Worm (Caenorhabditis elegans) whole organism, L1 larva: ENCODE data around the gene cex-1.

Experiments used
- C34B4.2 ChIP-seq: sonication (generic microtip); optimal IDR thresholded peaks from 2 replicates; lab custom pipeline; 2017; ENCODE audit warnings: mild to moderate bottlenecking, missing genetic modification characterization, missing compliant biosample characterization
- Y116A8C.19 ChIP-seq: sonication (generic microtip); optimal IDR thresholded peaks from 2 replicates; lab custom pipeline; 2016; ENCODE audit warnings: missing compliant biosample characterization, missing genetic modification characterization, borderline replicate concordance
- aha-1 ChIP-seq: fragments of 150-350 bp; optimal IDR thresholded peaks from 2 replicates; lab custom pipeline; 2014; ENCODE audit warnings: missing biosample characterization, missing genetic modification characterization
- ceh-8 ChIP-seq: fragments of 200-800 bp; sonication (Bioruptor generic); optimal IDR thresholded peaks from 2 replicates; lab custom pipeline; 2018; ENCODE audit warnings: mild to moderate bottlenecking, missing genetic modification characterization, moderate library complexity, missing compliant biosample characterization
- ceh-82 ChIP-seq, 3 experiments: fragments of 150-350 bp in 1 of 3; sonication (generic microtip) in 2 of 3; optimal IDR thresholded peaks; 2 replicates each; lab custom pipeline; 2014 to 2017; ENCODE audit warnings: missing biosample characterization in 3 of 3, missing genetic modification characterization in 3 of 3
- ceh-90 ChIP-seq: sonication (generic microtip); optimal IDR thresholded peaks from 2 replicates; lab custom pipeline; 2016; ENCODE audit warnings: missing genetic modification characterization, missing compliant biosample characterization
- efl-1 ChIP-seq, 4 experiments: fragments of 150-350 bp; optimal IDR thresholded peaks in 3 of 4; peaks in 1 of 4; 1 replicate in 1 of 4; 2 replicates in 3 of 4; lab custom pipeline; 2014; ENCODE audit warnings: missing biosample characterization in 2 of 4, missing genetic modification characterization in 2 of 4, missing genetic modification reagents in 2 of 4
- egl-13 ChIP-seq: sonication (generic microtip); optimal IDR thresholded peaks from 2 replicates; lab custom pipeline; 2016; ENCODE audit warnings: missing genotype, missing genetic modification reagents, missing genetic modification characterization, missing compliant biosample characterization
- elt-3 ChIP-seq, 6 experiments: fragments of 150-350 bp in 1 of 6; sonication (generic microtip); optimal IDR thresholded peaks; 2 replicates each; lab custom pipeline; 2017 to 2018; ENCODE audit warnings: missing biosample characterization in 6 of 6, missing genetic modification characterization in 6 of 6, inconsistent platforms in 1 of 6
- ets-5 ChIP-seq: fragments of 200-800 bp; sonication (Bioruptor generic); IDR thresholded peaks from 2 replicates; pipeline ENCODE4 v1.3.6; 2022; ENCODE audit warnings: missing genetic modification characterization, missing compliant biosample characterization
- fkh-8 ChIP-seq: sonication (generic microtip); optimal IDR thresholded peaks from 2 replicates; lab custom pipeline; 2016; ENCODE audit warnings: mild to moderate bottlenecking, missing genetic modification characterization, missing compliant biosample characterization
- fos-1 ChIP-seq: fragments of 150-350 bp; optimal IDR thresholded peaks from 2 replicates; lab custom pipeline; 2014; ENCODE audit warnings: missing biosample characterization, missing genetic modification characterization
- grh-1 ChIP-seq: fragments of 200-800 bp; sonication (Bioruptor generic); IDR thresholded peaks from 2 replicates; pipeline ENCODE4 v1.3.6; 2022; ENCODE audit warnings: missing genetic modification reagents, missing genetic modification characterization, missing compliant biosample characterization
- hlh-17 ChIP-seq: fragments of 200-800 bp; sonication (Bioruptor generic); optimal IDR thresholded peaks from 2 replicates; lab custom pipeline; 2018; ENCODE audit warnings: missing genetic modification characterization, mild to moderate bottlenecking, missing compliant biosample characterization, moderate library complexity, borderline replicate concordance
- hlh-4 ChIP-seq: sonication (generic microtip); optimal IDR thresholded peaks from 2 replicates; lab custom pipeline; 2016; ENCODE audit warnings: mild to moderate bottlenecking, missing genetic modification characterization, missing compliant biosample characterization
- hpl-2 ChIP-seq: fragments of 150-350 bp; optimal IDR thresholded peaks from 2 replicates; lab custom pipeline; 2014; ENCODE audit warnings: missing biosample characterization, missing genetic modification reagents, missing genetic modification characterization
- irx-1 ChIP-seq: sonication (generic microtip); optimal IDR thresholded peaks from 2 replicates; lab custom pipeline; 2016; ENCODE audit warnings: missing genetic modification characterization, missing compliant biosample characterization
- lin-13 ChIP-seq: fragments of 150-350 bp; optimal IDR thresholded peaks from 2 replicates; lab custom pipeline; 2014; ENCODE audit warnings: missing biosample characterization, missing genetic modification reagents, missing genetic modification characterization
- lin-14 ChIP-seq: fragments of 200-800 bp; sonication (Bioruptor generic); optimal IDR thresholded peaks from 2 replicates; lab custom pipeline; 2018; ENCODE audit warnings: mild to moderate bottlenecking, missing genetic modification characterization, moderate library complexity, missing compliant biosample characterization
- lin-15B ChIP-seq: fragments of 150-350 bp; sonication (generic microtip); optimal IDR thresholded peaks from 3 replicates; lab custom pipeline; 2014; ENCODE audit warnings: missing biosample characterization, missing genetic modification characterization
- mab-9 ChIP-seq: fragments of 200-800 bp; sonication (Bioruptor generic); IDR thresholded peaks from 2 replicates; pipeline ENCODE4 v1.3.6; 2022; ENCODE audit warnings: missing genetic modification reagents, missing genetic modification characterization, missing compliant biosample characterization
- nhr-12 ChIP-seq: sonication (generic microtip); optimal IDR thresholded peaks from 2 replicates; lab custom pipeline; 2017; ENCODE audit warnings: missing biosample characterization, missing genetic modification characterization
- nhr-237 ChIP-seq: fragments of 150-350 bp; optimal IDR thresholded peaks from 2 replicates; lab custom pipeline; 2014; ENCODE audit warnings: missing biosample characterization, missing genetic modification characterization
- nhr-71 ChIP-seq: sonication (generic microtip); optimal IDR thresholded peaks from 2 replicates; lab custom pipeline; 2016; ENCODE audit warnings: mild to moderate bottlenecking, missing genetic modification characterization, moderate library complexity, missing compliant biosample characterization
- nhr-76 ChIP-seq: sonication (generic microtip); optimal IDR thresholded peaks from 2 replicates; lab custom pipeline; 2017; ENCODE audit warnings: missing biosample characterization, missing genetic modification characterization
- pax-3 ChIP-seq: fragments of 200-800 bp; sonication (Bioruptor generic); optimal IDR thresholded peaks from 2 replicates; lab custom pipeline; 2018; ENCODE audit warnings: mild to moderate bottlenecking, missing genetic modification characterization, moderate library complexity, missing compliant biosample characterization
- snu-23 ChIP-seq: sonication (generic microtip); optimal IDR thresholded peaks from 2 replicates; lab custom pipeline; 2016; ENCODE audit warnings: missing genetic modification characterization, missing compliant biosample characterization
- sptf-1 ChIP-seq: fragments of 150-350 bp; optimal IDR thresholded peaks from 2 replicates; lab custom pipeline; 2014; ENCODE audit warnings: missing biosample characterization, missing genetic modification characterization
- sup-37 ChIP-seq: fragments of 200-800 bp; sonication (Bioruptor generic); optimal IDR thresholded peaks from 2 replicates; lab custom pipeline; 2018; ENCODE audit warnings: mild to moderate bottlenecking, missing genetic modification characterization, missing compliant biosample characterization
- tlp-1 ChIP-seq: fragments of 150-350 bp; optimal IDR thresholded peaks from 2 replicates; lab custom pipeline; 2014; ENCODE audit warnings: missing biosample characterization, missing genetic modification characterization
- unc-30 ChIP-seq: sonication (generic microtip); optimal IDR thresholded peaks from 2 replicates; lab custom pipeline; 2017; ENCODE audit warnings: missing biosample characterization, missing genetic modification characterization
- vab-15 ChIP-seq: sonication (generic microtip); optimal IDR thresholded peaks from 2 replicates; lab custom pipeline; 2017; ENCODE audit warnings: missing genotype, mild to moderate bottlenecking, missing genetic modification characterization, missing compliant biosample characterization
- xbp-1 ChIP-seq: sonication (generic microtip); optimal IDR thresholded peaks from 2 replicates; lab custom pipeline; 2016; ENCODE audit warnings: missing genetic modification characterization, missing compliant biosample characterization
- ztf-4 ChIP-seq: fragments of 150-350 bp; optimal IDR thresholded peaks from 2 replicates; lab custom pipeline; 2014; ENCODE audit warnings: missing biosample characterization, missing genetic modification characterization

The cex-1 gene

ce11 chrII:5474946-5475345, 27.5 kb downstream of the cex-1 start, which contains the start of gene ilcr-2:
Gene ilcr-2 (plus strand): TSS chrII:5475246.
- TF ChIP-seq fos-1 (tag; lab: Kevin White, UChicago): no peak
- TF ChIP-seq sptf-1 (tag; lab: Kevin White, UChicago): no peak
- no peak for TF ChIP-seq hlh-17 (GFP tag; lab: Kevin White, UChicago)
- TF ChIP-seq nhr-76 (tag; lab: Kevin White, UChicago): no peak
- no peak for TF ChIP-seq lin-14 (GFP tag; lab: Kevin White, UChicago)
- no peak for TF ChIP-seq sup-37 (GFP tag; lab: Kevin White, UChicago)
- TF ChIP-seq, all 84 proteins: peak for 0

- TF ChIP-seq efl-1 (optimal IDR thresholded peaks at IDR 0.05; lab: Kevin White, UChicago) (no peak), efl-1 (GFP tag; optimal IDR thresholded peaks at IDR 0.05 in 1 of 2; lab: Kevin White, UChicago) (peak in 1 of 2 experiments; percentile 49), mab-9 (GFP tag; lab: Robert Waterston, UW) (no peak)
Observed at ce11 chrII:5478318-5478717, 30.8 kb downstream of the cex-1 start, which contains the start of gene F56D1.1. Gene F56D1.1 (plus strand): TSS chrII:5478618.

- no peak for TF ChIP-seq hlh-4 (tag; lab: Kevin White, UChicago)
- no peak for TF ChIP-seq nhr-12 (tag; lab: Kevin White, UChicago)
- TF ChIP-seq irx-1 (tag; lab: Kevin White, UChicago): no peak
Observed at ce11 chrII:5481982-5482381, 34.5 kb downstream of the cex-1 start, which contains the start of gene cal-8. Gene cal-8 (minus strand): TSS chrII:5482041.

DNA sequence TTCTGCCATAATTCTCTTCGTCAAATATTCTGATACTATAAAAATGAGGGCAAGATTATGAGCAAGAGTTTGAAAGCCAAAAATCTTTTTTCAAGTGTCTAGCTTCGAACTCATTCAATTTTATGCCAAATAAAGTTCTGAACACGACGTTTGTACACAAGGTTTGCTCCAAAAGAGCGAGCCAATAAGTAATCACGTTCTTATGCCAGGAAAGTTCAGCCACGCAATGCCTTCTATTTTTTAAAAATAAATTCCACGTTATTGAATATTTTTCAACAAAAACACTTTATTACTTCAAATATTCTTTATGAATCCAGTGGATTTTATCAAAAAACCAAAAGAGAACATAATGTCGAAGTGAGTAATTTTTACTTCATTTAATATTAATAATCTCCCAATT, 40.4 kb downstream of the cex-1 start, which contains the start of gene nep-5:
nep-5 (plus strand) TSS at position 301 of the 400 bp plus-strand sequence.
- TF ChIP-seq hpl-2 (GFP tag; lab: Kevin White, UChicago) (no peak), ceh-90 (tag; lab: Kevin White, UChicago) (no peak), fkh-8 (tag; lab: Kevin White, UChicago) (no peak), ets-5 (GFP tag; lab: Robert Waterston, UW) (no peak), ztf-4 (tag; lab: Kevin White, UChicago) (no peak), grh-1 (GFP tag; lab: Robert Waterston, UW) (no peak), snu-23 (GFP tag; lab: Kevin White, UChicago) (no peak), elt-3 (tag; optimal IDR thresholded peaks at IDR 0.05; lab: Kevin White, UChicago) (no peak), nhr-237 (tag; lab: Kevin White, UChicago) (no peak), pax-3 (tag; lab: Kevin White, UChicago) (no peak), lin-13 (no peak), tlp-1 (no peak), ceh-82 (tag; optimal IDR thresholded peaks at IDR 0.05; lab: Kevin White, UChicago) (no peak), nhr-71 (tag; lab: Kevin White, UChicago) (no peak), vab-15 (no peak), hlh-17 (GFP tag; lab: Kevin White, UChicago) (no peak), egl-13 (no peak), xbp-1 (tag; lab: Kevin White, UChicago) (no peak), mab-9 (GFP tag; lab: Robert Waterston, UW) (no peak), aha-1 (no peak)

DNA sequence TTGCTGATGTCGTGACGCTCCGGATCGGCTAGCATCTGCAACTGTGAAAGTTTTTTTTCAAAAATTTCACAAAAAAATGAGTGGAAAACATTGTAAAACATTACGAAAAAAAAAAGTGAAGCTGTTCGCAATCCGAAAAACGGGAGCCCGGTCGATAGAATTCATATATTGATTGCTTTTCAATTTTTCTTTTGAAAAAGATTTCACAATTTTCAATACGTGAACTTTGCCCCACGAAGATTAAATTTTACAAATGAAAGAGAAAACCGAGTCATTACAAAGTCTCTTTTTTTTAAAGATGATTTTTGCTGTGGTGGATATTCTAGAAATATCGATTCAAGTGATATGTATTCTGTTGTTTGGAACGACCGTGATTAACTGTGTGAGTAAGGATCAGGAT, 46.9 kb downstream of the cex-1 start, which contains the start of gene F12A10.6:
F12A10.6 (minus strand) TSS at position 101 of the 400 bp plus-strand sequence.
- TF ChIP-seq hpl-2 (GFP tag; lab: Kevin White, UChicago) (no peak), nhr-71 (tag; lab: Kevin White, UChicago) (no peak), irx-1 (tag; lab: Kevin White, UChicago) (no peak), C34B4.2 (no peak), ceh-8 (GFP tag; lab: Kevin White, UChicago) (no peak), unc-30 (tag; lab: Kevin White, UChicago) (no peak), lin-15B (tag; lab: Kevin White, UChicago) (no peak), Y116A8C.19 (tag; lab: Kevin White, UChicago) (no peak)
